Fruit fly (Drosophila melanogaster): ENCODE results near the gene fabp.

DNA sequence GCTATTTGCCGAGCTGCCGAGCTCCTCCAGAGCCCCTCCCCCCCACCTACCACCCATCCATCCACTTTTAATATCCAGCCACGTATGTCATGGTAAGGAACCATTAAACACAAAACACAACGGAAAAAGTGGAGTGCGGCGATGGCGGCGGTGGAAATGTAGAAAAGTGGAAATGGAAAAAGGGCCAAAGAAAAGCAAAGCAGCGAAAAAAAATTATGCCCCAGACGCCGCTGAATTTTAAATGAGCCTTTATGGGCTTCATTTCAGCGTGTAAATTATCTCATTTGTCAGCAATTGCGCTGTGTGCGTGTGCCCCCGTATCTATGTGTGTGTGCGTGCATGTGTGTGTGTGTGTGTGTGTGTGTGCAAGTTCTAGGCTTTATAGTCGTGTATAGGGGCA is 15.8 kb downstream of the fabp start:
- TF ChIP-seq Snoo (tag; optimal IDR thresholded peaks at IDR 0.05): no peak
- TF ChIP-seq EcR (GFP tag; optimal IDR thresholded peaks at IDR 0.05): no peak

Data from whole organism, pupa.